Fruit fly (Drosophila melanogaster): ENCODE results near the gene CG31097.

Gene CG31097

dm6 chr3R:25247379-25247869 lies 50.2 kb downstream of the CG31097 start, which contains the start of the genes RpS27 and Nup37 (continued):
- TF ChIP-seq dati (GFP tag; IDR thresholded peaks at IDR 0.05) (peak; percentile 96), eve (GFP tag; optimal IDR thresholded peaks at IDR 0.05) (no peak), seq (GFP tag; IDR thresholded peaks at IDR 0.05) (peak; percentile 89), Ravus (GFP tag; IDR thresholded peaks at IDR 0.05) (peak; percentile 72), CG11085 (GFP tag; IDR thresholded peaks at IDR 0.05) (peak; percentile 99), Kr (GFP tag; optimal IDR thresholded peaks at IDR 0.05) (peak; percentile 97), Awh (GFP tag; IDR thresholded peaks at IDR 0.05) (peak; percentile 98), CG2889 (GFP tag; IDR thresholded peaks at IDR 0.05) (peak; percentile 94), Neu2 (GFP tag; optimal IDR thresholded peaks at IDR 0.05; ENCODE audit: borderline replicate concordance) (peak; percentile 93), ci (GFP tag; IDR thresholded peaks at IDR 0.05) (peak; percentile 99), B-H2 (GFP tag; optimal IDR thresholded peaks at IDR 0.05) (peak; percentile 100), D (optimal IDR thresholded peaks at IDR 0.05) (no peak), D (GFP tag; optimal IDR thresholded peaks at IDR 0.05) (peak; percentile 96), MESR4 (GFP tag; optimal IDR thresholded peaks at IDR 0.05) (peak; percentile 99), CG15601 (tag; optimal IDR thresholded peaks at IDR 0.05) (peak; percentile 94), her (GFP tag; optimal IDR thresholded peaks at IDR 0.05) (peak; percentile 97), insv (GFP tag; optimal IDR thresholded peaks at IDR 0.05) (peak in 1 of 2 experiments; percentile 87), corto (GFP tag; optimal IDR thresholded peaks at IDR 0.05) (peak; percentile 71), pita (GFP tag; optimal IDR thresholded peaks at IDR 0.05) (no peak), h (optimal IDR thresholded peaks at IDR 0.05) (no peak), ara (GFP tag; IDR thresholded peaks at IDR 0.05) (peak; percentile 95), CG7928 (GFP tag; optimal IDR thresholded peaks at IDR 0.05) (peak; percentile 82), disco-r (GFP tag; optimal IDR thresholded peaks at IDR 0.05) (peak; percentile 98), Mes4 (GFP tag; optimal IDR thresholded peaks at IDR 0.05) (peak; percentile 99), Hmr (GFP tag; optimal IDR thresholded peaks at IDR 0.05) (peak; percentile 99), ab (GFP tag; optimal IDR thresholded peaks at IDR 0.05) (peak; percentile 94), CG13624 (GFP tag; optimal IDR thresholded peaks at IDR 0.05) (peak; percentile 99), CG14050 (GFP tag; IDR thresholded peaks at IDR 0.05) (peak; percentile 93), sim (GFP tag; IDR thresholded peaks at IDR 0.05) (peak; percentile 89), Atf-2 (GFP tag; optimal IDR thresholded peaks at IDR 0.05) (peak; percentile 97), Chrac-16 (GFP tag; optimal IDR thresholded peaks at IDR 0.05) (peak; percentile 91), Doc2 (GFP tag; IDR thresholded peaks at IDR 0.05) (peak; percentile 94), nerfin-2 (GFP tag; IDR thresholded peaks at IDR 0.05; ENCODE audit: partially characterized antibody) (no peak), CG11723 (GFP tag; optimal IDR thresholded peaks at IDR 0.05) (peak; percentile 99), phol (tag; optimal IDR thresholded peaks at IDR 0.05) (peak; percentile 97), CG9727 (GFP tag; optimal IDR thresholded peaks at IDR 0.05) (peak; percentile 99), pnt (GFP tag; optimal IDR thresholded peaks at IDR 0.05) (peak; percentile 91), Ptx1 (GFP tag; IDR thresholded peaks at IDR 0.05) (peak; percentile 96), chif (GFP tag; optimal IDR thresholded peaks at IDR 0.05) (peak; percentile 96 to 98), sr (GFP tag; IDR thresholded peaks at IDR 0.05) (peak; percentile 98), CG2712 (tag; optimal IDR thresholded peaks at IDR 0.05) (peak; percentile 94), Ssrp (tag; optimal IDR thresholded peaks at IDR 0.05) (peak; percentile 92), ewg (GFP tag; optimal IDR thresholded peaks at IDR 0.05) (peak; percentile 95), otp (GFP tag; IDR thresholded peaks at IDR 0.05) (peak; percentile 98), nau (GFP tag; optimal IDR thresholded peaks at IDR 0.05) (peak; percentile 98), Rfx (GFP tag; IDR thresholded peaks at IDR 0.05) (peak; percentile 99), CG18476 (GFP tag; optimal IDR thresholded peaks at IDR 0.05) (peak; percentile 93), CG32772 (GFP tag; IDR thresholded peaks at IDR 0.05) (peak; percentile 96), Mad (GFP tag; optimal IDR thresholded peaks at IDR 0.05) (peak; percentile 99), Bdp1 (GFP tag; optimal IDR thresholded peaks at IDR 0.05) (peak; percentile 94), CG1832 (GFP tag; optimal IDR thresholded peaks at IDR 0.05) (no peak), Dad (GFP tag; optimal IDR thresholded peaks at IDR 0.05) (peak; percentile 99)
